Worm (Caenorhabditis elegans): ENCODE results near the gene unc-61.

The unc-61 gene

DNA sequence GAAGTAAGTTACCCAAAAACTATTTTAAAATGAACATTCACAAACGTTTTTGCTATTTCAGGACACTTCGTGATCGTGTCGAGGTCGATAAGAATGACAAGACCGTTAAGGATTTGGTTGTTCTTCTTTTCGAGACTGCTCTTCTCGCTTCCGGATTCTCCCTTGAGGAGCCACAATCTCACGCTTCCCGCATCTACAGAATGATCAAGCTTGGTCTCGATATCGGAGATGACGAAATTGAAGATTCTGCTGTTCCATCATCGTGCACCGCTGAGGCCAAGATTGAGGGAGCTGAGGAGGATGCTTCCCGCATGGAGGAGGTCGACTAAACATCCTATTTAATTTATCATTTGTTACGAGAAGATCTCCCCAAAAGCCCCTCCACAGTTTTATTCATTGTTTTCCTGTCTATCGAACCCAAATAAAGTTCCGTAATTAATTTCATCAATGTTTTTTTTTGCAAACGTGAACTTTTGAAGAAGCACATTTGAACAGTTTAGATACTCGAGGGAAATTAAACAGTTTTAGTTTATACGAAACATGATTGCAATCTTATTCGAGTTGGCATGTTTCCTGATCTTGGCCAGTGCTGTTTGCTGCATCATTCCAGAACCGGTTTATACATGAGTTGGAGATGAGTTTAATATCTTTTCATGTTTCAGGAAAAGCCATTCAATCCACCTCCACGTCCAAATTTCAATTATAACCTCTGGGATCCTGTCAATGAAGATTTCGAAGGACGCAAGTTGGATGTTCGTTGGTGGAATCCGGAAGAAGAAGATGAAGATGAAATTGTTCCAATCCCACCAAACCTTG is 45.7 kb downstream of the unc-61 start, which contains the start of gene C47E8.11 (continued):
- TF ChIP-seq ceh-9 (tag; optimal IDR thresholded peaks at IDR 0.05) (no peak), aly-2 (tag; optimal IDR thresholded peaks at IDR 0.05) (no peak), zag-1 (tag; optimal IDR thresholded peaks at IDR 0.05) (no peak), fos-1 (tag; optimal IDR thresholded peaks at IDR 0.05) (peak; percentile 29), pqm-1 (tag; optimal IDR thresholded peaks at IDR 0.05) (no peak), mml-1 (tag; optimal IDR thresholded peaks at IDR 0.05) (no peak), elt-1 (tag; optimal IDR thresholded peaks at IDR 0.05) (no peak)

- no peak for TF ChIP-seq lin-39 (tag; optimal IDR thresholded peaks at IDR 0.05)
- TF ChIP-seq ceh-28 (tag; optimal IDR thresholded peaks at IDR 0.05): no peak
- peak; percentile 5 for TF ChIP-seq ztf-4 (tag; optimal IDR thresholded peaks at IDR 0.05)
- peak; percentile 25 for TF ChIP-seq nfya-1 (tag; optimal IDR thresholded peaks at IDR 0.05; ENCODE audit: insufficient read depth)
- TF ChIP-seq nhr-43 (tag; optimal IDR thresholded peaks at IDR 0.05; ENCODE audit: poor library complexity, severe bottlenecking): no peak
- no peak for TF ChIP-seq tbx-2 (tag; optimal IDR thresholded peaks at IDR 0.05)
- peak; percentile 91 for TF ChIP-seq ama-1 (optimal IDR thresholded peaks at IDR 0.05)
- no peak for TF ChIP-seq nhr-76 (tag; optimal IDR thresholded peaks at IDR 0.05)
- TF ChIP-seq egl-5 (tag; optimal IDR thresholded peaks at IDR 0.05): no peak
- peak; percentile 16 for TF ChIP-seq pha-4 (tag; optimal IDR thresholded peaks at IDR 0.05)
Observed at ce11 chrV:14687106-14687964, 46.7 kb downstream of the unc-61 start.

ce11 chrV:14686231-14687105 is 47.6 kb downstream of the unc-61 start:
- peak; percentile 11 for TF ChIP-seq nhr-25 (tag; optimal IDR thresholded peaks at IDR 0.05)
- TF ChIP-seq mml-1 (tag; optimal IDR thresholded peaks at IDR 0.05): no peak
- peak; percentile 93 for TF ChIP-seq ama-1 (optimal IDR thresholded peaks at IDR 0.05)
- TF ChIP-seq snpc-4 (tag; optimal IDR thresholded peaks at IDR 0.05): peak; percentile 3
- no peak for TF ChIP-seq jun-1 (tag; optimal IDR thresholded peaks at IDR 0.05)
- no peak for TF ChIP-seq unc-62 (GFP tag; optimal IDR thresholded peaks at IDR 0.05)
- TF ChIP-seq ztf-4 (tag; optimal IDR thresholded peaks at IDR 0.05): no peak

- TF ChIP-seq nhr-11 (tag; optimal IDR thresholded peaks at IDR 0.05): peak; percentile 93
- peak; percentile 61 for TF ChIP-seq nhr-28 (tag; optimal IDR thresholded peaks at IDR 0.05)
- TF ChIP-seq fos-1 (tag; optimal IDR thresholded peaks at IDR 0.05): peak; percentile 67
- TF ChIP-seq ztf-4 (tag; optimal IDR thresholded peaks at IDR 0.05): peak; percentile 93
- peak; percentile 98 for TF ChIP-seq nhr-23 (tag; optimal IDR thresholded peaks at IDR 0.05)
- peak; percentile 87 for TF ChIP-seq unc-62 (GFP tag; optimal IDR thresholded peaks at IDR 0.05)
- TF ChIP-seq pha-4 (tag; optimal IDR thresholded peaks at IDR 0.05): peak; percentile 98
- peak; percentile 93 for TF ChIP-seq ceh-28 (tag; optimal IDR thresholded peaks at IDR 0.05)
- TF ChIP-seq pqm-1 (tag; optimal IDR thresholded peaks at IDR 0.05): peak; percentile 86
- peak; percentile 79 for TF ChIP-seq elt-2 (tag; optimal IDR thresholded peaks at IDR 0.05)
- TF ChIP-seq nhr-77 (tag; optimal IDR thresholded peaks at IDR 0.05): peak; percentile 89
- peak; percentile 80 for TF ChIP-seq elt-1 (tag; optimal IDR thresholded peaks at IDR 0.05)
- TF ChIP-seq fkh-10 (GFP tag; optimal IDR thresholded peaks at IDR 0.05): peak; percentile 98
- TF ChIP-seq ceh-16 (tag; optimal IDR thresholded peaks at IDR 0.05): no peak
- TF ChIP-seq zag-1 (tag; optimal IDR thresholded peaks at IDR 0.05): peak; percentile 66
- TF ChIP-seq mml-1 (tag; optimal IDR thresholded peaks at IDR 0.05): no peak
- TF ChIP-seq eor-1 (tag; optimal IDR thresholded peaks at IDR 0.05): peak in 1 of 2 experiments; percentile 82
- no peak for TF ChIP-seq aly-2 (tag; optimal IDR thresholded peaks at IDR 0.05)
- no peak for TF ChIP-seq sea-2 (GFP tag; optimal IDR thresholded peaks at IDR 0.05)
- no peak for TF ChIP-seq ceh-9 (tag; optimal IDR thresholded peaks at IDR 0.05)
- peak; percentile 98 for TF ChIP-seq jun-1 (tag; optimal IDR thresholded peaks at IDR 0.05)
- peak; percentile 98 for TF ChIP-seq nhr-43 (tag; optimal IDR thresholded peaks at IDR 0.05; ENCODE audit: poor library complexity, severe bottlenecking)
- TF ChIP-seq ztf-11 (tag; optimal IDR thresholded peaks at IDR 0.05): no peak
- peak; percentile 30 for TF ChIP-seq nhr-237 (tag; optimal IDR thresholded peaks at IDR 0.05)
- TF ChIP-seq elt-3 (tag; optimal IDR thresholded peaks at IDR 0.05): peak in 1 of 3 experiments; percentile 52
- peak; percentile 95 for TF ChIP-seq tbx-2 (tag; optimal IDR thresholded peaks at IDR 0.05)
- peak; percentile 84 for TF ChIP-seq skn-1 (tag; optimal IDR thresholded peaks at IDR 0.05)
- peak; percentile 72 for TF ChIP-seq ceh-82 (tag; optimal IDR thresholded peaks at IDR 0.05)
- peak; percentile 39 for TF ChIP-seq ZK546.5 (tag; optimal IDR thresholded peaks at IDR 0.05)
- TF ChIP-seq snpc-4 (tag; optimal IDR thresholded peaks at IDR 0.05): peak; percentile 90
- TF ChIP-seq egl-5 (tag; optimal IDR thresholded peaks at IDR 0.05): peak; percentile 94
- peak; percentile 89 for TF ChIP-seq R02D3.7 (tag; optimal IDR thresholded peaks at IDR 0.05)
- TF ChIP-seq daf-12 (tag; optimal IDR thresholded peaks at IDR 0.05): peak; percentile 57
Observed at ce11 chrV:14685435-14686058, 48.5 kb downstream of the unc-61 start, which contains the start of gene C47E8.4. C47E8.4 (minus strand) TSS chrV:14685485.
